Fruit fly (Drosophila melanogaster): Measurements from ENCODE around the gene CG13482.

Gene CG13482

DNA sequence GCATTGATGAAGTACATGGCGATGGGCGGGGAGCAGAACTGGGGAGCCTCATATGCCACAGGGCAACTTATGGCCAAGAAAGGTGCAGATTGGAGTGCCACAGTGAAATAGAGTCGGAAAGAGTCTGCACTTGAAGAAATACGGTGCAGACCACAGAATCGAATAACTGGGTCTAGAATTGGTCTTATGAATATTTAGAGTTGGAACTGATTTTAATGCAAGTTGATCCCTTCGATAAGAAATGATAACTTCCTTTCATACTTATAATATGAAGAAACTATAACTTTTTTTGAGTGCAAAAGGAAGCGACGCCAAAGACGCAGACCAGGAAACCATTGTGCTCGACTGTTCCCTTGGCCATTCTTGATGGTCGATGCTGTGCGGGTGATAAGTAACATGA is 45.4 kb downstream of the CG13482 start:
- TF ChIP-seq ttk (optimal IDR thresholded peaks at IDR 0.05): no peak
- no peak for TF ChIP-seq insv (optimal IDR thresholded peaks at IDR 0.05)
- TF ChIP-seq h (optimal IDR thresholded peaks at IDR 0.05): no peak
- no peak for TF ChIP-seq psq (optimal IDR thresholded peaks at IDR 0.05)
- TF ChIP-seq Sin3A (optimal IDR thresholded peaks at IDR 0.05): no peak
- TF ChIP-seq Myc (optimal IDR thresholded peaks at IDR 0.05): no peak

DNA sequence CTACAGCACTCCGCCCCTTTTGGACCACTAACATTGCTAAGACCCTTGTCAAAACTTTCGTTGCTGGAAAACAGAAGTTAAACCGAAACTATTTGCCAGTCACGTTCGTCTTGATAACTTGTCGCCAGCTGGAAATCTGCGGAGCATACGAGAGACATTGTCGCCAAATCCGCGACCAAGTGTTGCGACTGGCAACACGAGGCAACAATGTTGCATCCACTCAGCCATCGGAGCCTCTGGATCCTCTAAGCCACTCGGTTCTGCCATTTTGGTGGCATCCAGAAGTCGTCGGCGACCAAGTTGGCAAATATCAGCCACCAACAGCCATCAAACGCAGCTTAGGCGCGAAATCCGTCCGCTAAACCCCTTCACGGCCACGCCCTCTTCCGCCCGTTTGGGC is 46.7 kb downstream of the CG13482 start:
- TF ChIP-seq h (optimal IDR thresholded peaks at IDR 0.05) (no peak), Sin3A (optimal IDR thresholded peaks at IDR 0.05) (no peak), ttk (optimal IDR thresholded peaks at IDR 0.05) (no peak), psq (optimal IDR thresholded peaks at IDR 0.05) (no peak), Myc (optimal IDR thresholded peaks at IDR 0.05) (no peak), insv (optimal IDR thresholded peaks at IDR 0.05) (no peak)
